Worm (Caenorhabditis elegans): ENCODE results near the gene cdc-48.1.

Gene cdc-48.1

ce11 chrII:10563368-10563767, at the start of gene cdc-48.1:
cdc-48.1 (minus strand) TSS chrII:10563407.
- TF ChIP-seq pros-1 (tag; optimal IDR thresholded peaks at IDR 0.05) (peak; percentile 91), ahr-1 (tag; optimal IDR thresholded peaks at IDR 0.05) (peak; percentile 61), nfya-1 (tag; optimal IDR thresholded peaks at IDR 0.05) (peak; percentile 99), ztf-16 (tag; optimal IDR thresholded peaks at IDR 0.05) (peak; percentile 91), hlh-6 (tag; optimal IDR thresholded peaks at IDR 0.05) (peak; percentile 35), ceh-2 (tag; optimal IDR thresholded peaks at IDR 0.05) (peak; percentile 74), nhr-11 (tag; optimal IDR thresholded peaks at IDR 0.05) (peak; percentile 100), zip-5 (tag; optimal IDR thresholded peaks at IDR 0.05) (peak; percentile 30), madf-2 (tag; optimal IDR thresholded peaks at IDR 0.05) (peak; percentile 81), C08G9.2 (tag; optimal IDR thresholded peaks at IDR 0.05) (peak; percentile 84), ceh-18 (tag; optimal IDR thresholded peaks at IDR 0.05) (peak; percentile 100), npax-4 (tag; optimal IDR thresholded peaks at IDR 0.05) (peak; percentile 20), F13H6.1 (tag; optimal IDR thresholded peaks at IDR 0.05) (peak; percentile 85), hlh-15 (tag; optimal IDR thresholded peaks at IDR 0.05) (peak; percentile 35), odd-2 (tag; optimal IDR thresholded peaks at IDR 0.05) (no peak), ceh-6 (GFP tag; optimal IDR thresholded peaks at IDR 0.05) (peak; percentile 68), unc-86 (tag; optimal IDR thresholded peaks at IDR 0.05) (peak; percentile 97), sdc-2 (tag; optimal IDR thresholded peaks at IDR 0.05) (peak; percentile 79), ceh-19 (GFP tag; optimal IDR thresholded peaks at IDR 0.05) (peak; percentile 84), tbx-2 (tag; optimal IDR thresholded peaks at IDR 0.05) (peak; percentile 99), elt-4 (tag; optimal IDR thresholded peaks at IDR 0.05) (no peak), ceh-9 (tag; optimal IDR thresholded peaks at IDR 0.05) (no peak), nhr-232 (tag; optimal IDR thresholded peaks at IDR 0.05) (no peak), dve-1 (tag; optimal IDR thresholded peaks at IDR 0.05) (peak; percentile 99), elt-2 (tag; optimal IDR thresholded peaks at IDR 0.05) (peak; percentile 96), unc-3 (GFP tag; conservative IDR thresholded peaks at IDR 0.05) (peak; percentile 76), unc-3 (tag; optimal IDR thresholded peaks at IDR 0.05) (peak; percentile 92), pax-1 (tag; optimal IDR thresholded peaks at IDR 0.05) (peak; percentile 96), pha-2 (tag; optimal IDR thresholded peaks at IDR 0.05) (peak; percentile 82), ttx-3 (tag; optimal IDR thresholded peaks at IDR 0.05) (peak; percentile 68), pha-4 (tag; optimal IDR thresholded peaks at IDR 0.05) (no peak), sox-4 (tag; optimal IDR thresholded peaks at IDR 0.05) (peak; percentile 68), dmd-4 (tag; optimal IDR thresholded peaks at IDR 0.05; ENCODE audit: borderline replicate concordance) (peak; percentile 70), pat-9 (tag; optimal IDR thresholded peaks at IDR 0.05) (peak; percentile 92), fkh-10 (GFP tag; optimal IDR thresholded peaks at IDR 0.05) (peak; percentile 92), Y22D7AL.16 (tag; optimal IDR thresholded peaks at IDR 0.05) (peak; percentile 77), K02D7.2 (tag; optimal IDR thresholded peaks at IDR 0.05) (peak; percentile 79), T23F11.4 (GFP tag; optimal IDR thresholded peaks at IDR 0.05) (peak; percentile 85), tbx-7 (tag; optimal IDR thresholded peaks at IDR 0.05) (peak; percentile 68), C38D4.7 (GFP tag; optimal IDR thresholded peaks at IDR 0.05) (peak; percentile 46), ceh-31 (tag; optimal IDR thresholded peaks at IDR 0.05) (peak; percentile 98), fkh-6 (tag; optimal IDR thresholded peaks at IDR 0.05) (peak; percentile 24), fax-1 (tag; optimal IDR thresholded peaks at IDR 0.05) (peak; percentile 72), ets-4 (tag; optimal IDR thresholded peaks at IDR 0.05) (peak; percentile 95), ceh-48 (tag; optimal IDR thresholded peaks at IDR 0.05) (peak; percentile 81), rnt-1 (tag; optimal IDR thresholded peaks at IDR 0.05) (peak; percentile 98), lim-6 (tag; optimal IDR thresholded peaks at IDR 0.05) (peak; percentile 89), hlh-30 (tag; optimal IDR thresholded peaks at IDR 0.05; ENCODE audit: insufficient read depth) (peak; percentile 89), pag-3 (tag; optimal IDR thresholded peaks at IDR 0.05; ENCODE audit: borderline replicate concordance) (peak; percentile 93), che-1 (tag; optimal IDR thresholded peaks at IDR 0.05) (peak; percentile 51), hlh-8 (tag; optimal IDR thresholded peaks at IDR 0.05) (peak; percentile 87), hlh-13 (GFP tag; optimal IDR thresholded peaks at IDR 0.05) (peak; percentile 24), ceh-22 (tag; optimal IDR thresholded peaks at IDR 0.05) (no peak)
